Worm (Caenorhabditis elegans) whole organism, mixed stage, embryonic: ENCODE results near the gene kap-1.

Source experiments
- blmp-1 ChIP-seq: fragments of 150-350 bp; optimal IDR thresholded peaks from 2 replicates; lab custom pipeline; 2014; ENCODE audit warnings: missing biosample characterization, missing genetic modification characterization
- ces-1 ChIP-seq: fragments of 150-350 bp; optimal IDR thresholded peaks from 2 replicates; lab custom pipeline; 2014; ENCODE audit warnings: missing biosample characterization, missing genetic modification reagents, missing genetic modification characterization
- elt-1 ChIP-seq: sonication (generic microtip); optimal IDR thresholded peaks from 2 replicates; lab custom pipeline; 2017; ENCODE audit warnings: missing genetic modification characterization, mild to moderate bottlenecking, missing compliant biosample characterization, antibody characterized with exemption, moderate library complexity, borderline replicate concordance; ENCODE audit not compliant: insufficient read depth
- elt-3 ChIP-seq: fragments of 150-350 bp; optimal IDR thresholded peaks from 2 replicates; lab custom pipeline; 2014; ENCODE audit warnings: missing biosample characterization, missing genetic modification characterization
- hlh-1 ChIP-seq: fragments of 150-350 bp; optimal IDR thresholded peaks from 2 replicates; lab custom pipeline; 2014; ENCODE audit warnings: missing biosample characterization, missing genetic modification reagents, missing genetic modification characterization
- lin-13 ChIP-seq: fragments of 150-350 bp; optimal IDR thresholded peaks from 2 replicates; lab custom pipeline; 2014; ENCODE audit warnings: missing biosample characterization, missing genetic modification characterization
- lin-32 ChIP-seq: fragments of 200-800 bp; sonication (Bioruptor generic); optimal IDR thresholded peaks from 2 replicates; lab custom pipeline; 2018; ENCODE audit warnings: mild to moderate bottlenecking, missing genetic modification characterization, missing compliant biosample characterization
- lsy-2 ChIP-seq: fragments of 150-350 bp; optimal IDR thresholded peaks from 2 replicates; lab custom pipeline; 2014; ENCODE audit warnings: missing biosample characterization, missing genetic modification characterization
- mep-1 ChIP-seq: fragments of 150-350 bp; optimal IDR thresholded peaks from 2 replicates; lab custom pipeline; 2017; ENCODE audit warnings: missing biosample characterization, missing genetic modification reagents, missing genetic modification characterization, inconsistent platforms
- pha-4 ChIP-seq: fragments of 150-350 bp; optimal IDR thresholded peaks from 2 replicates; lab custom pipeline; 2018; ENCODE audit warnings: missing biosample characterization, missing genetic modification reagents, missing genetic modification characterization
- sem-2 ChIP-seq: fragments of 200-800 bp; sonication (Bioruptor generic); optimal IDR thresholded peaks from 2 replicates; lab custom pipeline; 2018; ENCODE audit warnings: mild to moderate bottlenecking, missing genetic modification characterization, missing compliant biosample characterization
- snpc-4 ChIP-seq: fragments of 150-350 bp; optimal IDR thresholded peaks from 2 replicates; lab custom pipeline; 2014; ENCODE audit warnings: missing biosample characterization, missing genetic modification characterization
- unc-62 ChIP-seq: fragments of 150-350 bp; optimal IDR thresholded peaks from 2 replicates; lab custom pipeline; 2014; ENCODE audit warnings: missing biosample characterization, missing genetic modification reagents, missing genetic modification characterization
- ztf-11 ChIP-seq: fragments of 150-350 bp; optimal IDR thresholded peaks from 2 replicates; lab custom pipeline; 2014; ENCODE audit warnings: missing biosample characterization, missing genetic modification characterization

ce11 chrIII:7300169-7300568 is 38.5 kb upstream of the kap-1 start:
- no peak for TF ChIP-seq snpc-4 (tag; lab: Kevin White, UChicago)
- TF ChIP-seq elt-1 (tag; lab: Kevin White, UChicago): no peak
- TF ChIP-seq elt-3 (tag; lab: Kevin White, UChicago): no peak
- no peak for TF ChIP-seq ces-1 (GFP tag; lab: Kevin White, UChicago)
- no peak for TF ChIP-seq unc-62 (GFP tag; lab: Kevin White, UChicago)
- no peak for TF ChIP-seq ztf-11 (tag; lab: Kevin White, UChicago)
- no peak for TF ChIP-seq mep-1 (tag; lab: Kevin White, UChicago)
- TF ChIP-seq lsy-2: no peak
- TF ChIP-seq blmp-1 (tag; lab: Kevin White, UChicago): no peak
- TF ChIP-seq hlh-1 (tag; lab: Kevin White, UChicago): no peak
- TF ChIP-seq lin-32 (GFP tag; lab: Kevin White, UChicago): no peak
- TF ChIP-seq pha-4 (tag; lab: Kevin White, UChicago): no peak
- no peak for TF ChIP-seq sem-2 (GFP tag; lab: Kevin White, UChicago)
- no peak for TF ChIP-seq lin-13
